Fruit fly (Drosophila melanogaster) S2 (cell line): ENCODE data around the gene Cpr97Ea.

Experiments
- CG8478 ChIP-seq: fragments of >200 bp; optimal IDR thresholded peaks from 2 replicates; lab custom pipeline; 2018
- CTCF ChIP-seq, 2 experiments: fragments of >200 bp; optimal IDR thresholded peaks; 2 replicates each; lab custom pipeline; 2018

dm6 chr3R:27065136-27065535 is 22.4 kb downstream of the Cpr97Ea start, which contains the start of gene CG43935:
- TF ChIP-seq CG8478 (no peak), CTCF (optimal IDR thresholded peaks at IDR 0.05; lab: Kevin White, UChicago) (no peak)
